Fruit fly (Drosophila melanogaster): ENCODE data around the gene CG7920.

The CG7920 gene

DNA sequence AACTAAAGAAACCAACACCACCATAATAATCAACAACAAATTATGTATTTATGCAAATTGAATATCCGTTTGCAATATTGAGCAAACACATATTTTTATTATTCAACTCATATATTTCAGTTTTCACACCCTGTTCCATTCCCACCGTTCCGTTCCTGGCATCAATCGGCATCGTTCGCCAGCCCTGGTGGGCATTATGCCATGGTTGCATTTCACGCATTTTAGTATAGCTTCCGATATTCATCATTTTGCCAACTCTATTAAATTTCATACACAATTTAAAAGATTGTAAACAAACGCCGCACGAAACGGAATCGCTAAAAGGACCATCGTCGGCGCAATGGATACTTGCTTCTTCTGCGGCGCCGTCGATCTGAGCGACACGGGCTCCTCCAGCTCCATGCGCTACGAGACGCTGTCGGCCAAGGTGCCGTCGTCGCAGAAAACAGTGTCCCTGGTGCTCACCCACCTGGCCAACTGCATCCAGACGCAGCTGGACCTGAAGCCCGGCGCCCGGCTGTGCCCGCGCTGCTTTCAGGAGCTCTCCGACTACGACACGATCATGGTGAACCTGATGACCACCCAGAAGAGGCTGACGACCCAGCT, 28.2 kb upstream of the CG7920 start, which contains the start of gene Sry-delta (continued):
- TF ChIP-seq wek (GFP tag; optimal IDR thresholded peaks at IDR 0.05) (peak; percentile 23), btn (GFP tag; optimal IDR thresholded peaks at IDR 0.05) (peak; percentile 38), CG10366 (GFP tag; IDR thresholded peaks at IDR 0.05) (peak; percentile 70), CG2120 (GFP tag; optimal IDR thresholded peaks at IDR 0.05) (peak; percentile 93), stc (GFP tag; IDR thresholded peaks at IDR 0.05) (peak; percentile 40; the same call in 1 of the 2 replicates), mam (GFP tag; optimal IDR thresholded peaks at IDR 0.05) (peak; percentile 94), CG30020 (tag; optimal IDR thresholded peaks at IDR 0.05) (peak; percentile 97), sug (tag; optimal IDR thresholded peaks at IDR 0.05) (peak; percentile 86), Adf1 (GFP tag; IDR thresholded peaks at IDR 0.05) (peak; percentile 55; the same call in 1 of the 2 replicates), CG6654 (GFP tag; optimal IDR thresholded peaks at IDR 0.05) (no peak), GATAe (GFP tag; conservative IDR thresholded peaks at IDR 0.05) (peak; percentile 22; the same call in 1 of the 2 replicates), seq (GFP tag; IDR thresholded peaks at IDR 0.05) (no peak; the same call in 1 of the 2 replicates), Drgx (GFP tag; IDR thresholded peaks at IDR 0.05) (peak; percentile 55; the same call in 1 of the 2 replicates), zen2 (GFP tag; IDR thresholded peaks at IDR 0.05; ENCODE audit: partially characterized antibody) (no peak; the same call in 2 of the 3 replicates), Ptx1 (GFP tag; IDR thresholded peaks at IDR 0.05) (peak; percentile 86), ssp (GFP tag; IDR thresholded peaks at IDR 0.05) (peak; percentile 83), Doc3 (GFP tag; IDR thresholded peaks at IDR 0.05; ENCODE audit: partially characterized antibody) (peak; percentile 65; the same call in 2 of the 3 replicates), abd-A (tag; optimal IDR thresholded peaks at IDR 0.05) (no peak), CG31441 (GFP tag; IDR thresholded peaks at IDR 0.05) (no peak; the same call in 1 of the 2 replicates), CG5180 (GFP tag; optimal IDR thresholded peaks at IDR 0.05) (no peak), Trl (optimal IDR thresholded peaks at IDR 0.05) (no peak), Trl (GFP tag; optimal IDR thresholded peaks at IDR 0.05) (peak; percentile 92), CG18619 (GFP tag; optimal IDR thresholded peaks at IDR 0.05) (peak; percentile 62), Bteb2 (GFP tag; optimal IDR thresholded peaks at IDR 0.05) (peak; percentile 74), CG9437 (GFP tag; optimal IDR thresholded peaks at IDR 0.05) (no peak), Deaf1 (tag; optimal IDR thresholded peaks at IDR 0.05) (no peak), Dip3 (GFP tag; optimal IDR thresholded peaks at IDR 0.05) (peak; percentile 87), CG14441 (GFP tag; IDR thresholded peaks at IDR 0.05) (peak; percentile 78), mld (GFP tag; IDR thresholded peaks at IDR 0.05; ENCODE audit: partially characterized antibody) (peak; percentile 41; the same call in 1 of the 3 replicates), CG10959 (GFP tag; IDR thresholded peaks at IDR 0.05) (no peak), ap (GFP tag; IDR thresholded peaks at IDR 0.05) (peak; percentile 46), CG10147 (GFP tag; optimal IDR thresholded peaks at IDR 0.05) (peak; percentile 67), CG34376 (GFP tag; optimal IDR thresholded peaks at IDR 0.05) (peak; percentile 72), MTF-1 (GFP tag; optimal IDR thresholded peaks at IDR 0.05; ENCODE audit: borderline replicate concordance) (peak; percentile 51), hb (GFP tag; IDR thresholded peaks at IDR 0.05; ENCODE audit: partially characterized antibody) (peak; percentile 60; the same call in 2 of the 3 replicates), CG5245 (GFP tag; optimal IDR thresholded peaks at IDR 0.05) (peak; percentile 75), CkIIα-i1 (GFP tag; IDR thresholded peaks at IDR 0.05) (no peak), luna (GFP tag; optimal IDR thresholded peaks at IDR 0.05) (peak; percentile 84), CoRest (tag; optimal IDR thresholded peaks at IDR 0.05) (peak; percentile 70), E2f1 (GFP tag; IDR thresholded peaks at IDR 0.05) (peak; percentile 67), CG7839 (tag; optimal IDR thresholded peaks at IDR 0.05) (no peak), CG16813 (GFP tag; IDR thresholded peaks at IDR 0.05; ENCODE audit: partially characterized antibody) (peak; percentile 78), slbo (GFP tag; IDR thresholded peaks at IDR 0.05) (peak; percentile 94), CG16815 (GFP tag; optimal IDR thresholded peaks at IDR 0.05) (peak; percentile 42), CG9817 (tag; optimal IDR thresholded peaks at IDR 0.05) (peak; percentile 79), gsb-n (tag; optimal IDR thresholded peaks at IDR 0.05) (no peak), Ravus (GFP tag; IDR thresholded peaks at IDR 0.05) (0 out of 2 replicates have a peak, but pooled peaks have one; percentile 2), Hsf (GFP tag; optimal IDR thresholded peaks at IDR 0.05) (peak; percentile 87), sd (tag; optimal IDR thresholded peaks at IDR 0.05) (no peak), CG3163 (GFP tag; optimal IDR thresholded peaks at IDR 0.05) (peak; percentile 60)
